Worm (Caenorhabditis elegans) whole organism, L1 larva: ENCODE data around the gene F47F2.3.

Source experiments
- elt-2 ChIP-seq: sonication (generic microtip); optimal IDR thresholded peaks from 2 replicates; lab custom pipeline; 2016; ENCODE audit warnings: missing genetic modification characterization, mild to moderate bottlenecking, inconsistent platforms, missing compliant biosample characterization, missing genetic modification reagents
- fos-1 ChIP-seq: fragments of 150-350 bp; optimal IDR thresholded peaks from 2 replicates; lab custom pipeline; 2014; ENCODE audit warnings: missing biosample characterization, missing genetic modification characterization
- nhr-47 ChIP-seq: sonication (generic microtip); optimal IDR thresholded peaks from 2 replicates; lab custom pipeline; 2016; ENCODE audit warnings: mild to moderate bottlenecking, missing genetic modification characterization, moderate library complexity, missing compliant biosample characterization
- skn-1 ChIP-seq: fragments of 150-350 bp; optimal IDR thresholded peaks from 2 replicates; lab custom pipeline; 2014; ENCODE audit warnings: missing biosample characterization, missing genetic modification characterization
- unc-30 ChIP-seq: sonication (generic microtip); optimal IDR thresholded peaks from 2 replicates; lab custom pipeline; 2017; ENCODE audit warnings: missing biosample characterization, missing genetic modification characterization

DNA sequence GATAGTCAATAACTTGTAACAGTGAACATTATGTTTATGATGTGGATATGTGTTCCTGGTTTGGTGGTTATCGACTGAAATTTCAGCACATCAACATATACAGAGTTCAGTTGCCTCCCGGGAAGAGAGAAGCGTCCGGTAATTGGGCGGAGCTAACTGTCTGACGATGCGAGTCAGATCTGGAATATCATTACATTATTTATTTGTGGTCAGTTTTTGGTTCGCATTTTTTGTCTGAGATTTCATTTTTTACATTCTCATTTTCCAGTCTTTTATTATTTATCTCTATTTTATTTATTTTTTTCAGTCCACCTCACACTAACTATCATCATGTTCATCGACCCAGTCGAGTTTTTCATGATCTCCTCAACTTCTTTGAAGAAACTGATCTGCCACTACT is 30.3 kb upstream of the F47F2.3 start, which contains the start of gene T22B2.1:
- TF ChIP-seq skn-1 (tag; lab: Kevin White, UChicago) (no peak), fos-1 (no peak), nhr-47 (no peak), elt-2 (no peak), unc-30 (tag; lab: Kevin White, UChicago) (no peak)
